Worm (Caenorhabditis elegans): ENCODE results near the gene clec-138.

DNA sequence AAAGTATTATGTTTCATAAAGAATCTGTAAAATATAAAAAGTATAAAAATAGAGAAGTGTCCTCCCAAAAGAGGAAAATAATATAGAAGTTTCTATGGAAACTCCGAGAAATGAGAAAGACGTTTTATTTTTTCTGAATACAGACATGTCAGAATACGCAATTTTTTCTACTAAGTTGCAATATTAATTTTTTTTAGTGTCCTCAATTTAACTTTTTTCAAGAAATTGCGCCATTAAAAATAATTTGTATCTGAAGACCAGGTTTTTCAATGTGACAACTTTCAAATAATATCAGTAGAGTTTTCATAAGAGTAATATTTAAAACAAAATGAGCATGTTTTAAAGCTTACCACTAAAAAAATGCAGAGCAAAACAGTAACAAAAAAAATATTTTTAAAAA, 48.0 kb upstream of the clec-138 start, which contains the start of gene fut-5:
- TF ChIP-seq lin-15B (tag; optimal IDR thresholded peaks at IDR 0.05) (no peak), ama-1 (optimal IDR thresholded peaks at IDR 0.05) (no peak), egl-13 (tag; optimal IDR thresholded peaks at IDR 0.05) (no peak), lin-39 (tag; optimal IDR thresholded peaks at IDR 0.05) (no peak)
